Fruit fly (Drosophila melanogaster) whole organism, wandering third instar larva: ENCODE data around the gene SCAR.

Source experiments
- CG9705 ChIP-seq: fragments of 200-800 bp; sonication (Bioruptor generic); optimal IDR thresholded peaks from 2 replicates; lab custom pipeline; 2018; ENCODE audit warnings: missing biosample characterization, mild to moderate bottlenecking, missing genetic modification characterization
- pan ChIP-seq: fragments of >200 bp; optimal IDR thresholded peaks from 2 replicates; lab custom pipeline; 2017

DNA sequence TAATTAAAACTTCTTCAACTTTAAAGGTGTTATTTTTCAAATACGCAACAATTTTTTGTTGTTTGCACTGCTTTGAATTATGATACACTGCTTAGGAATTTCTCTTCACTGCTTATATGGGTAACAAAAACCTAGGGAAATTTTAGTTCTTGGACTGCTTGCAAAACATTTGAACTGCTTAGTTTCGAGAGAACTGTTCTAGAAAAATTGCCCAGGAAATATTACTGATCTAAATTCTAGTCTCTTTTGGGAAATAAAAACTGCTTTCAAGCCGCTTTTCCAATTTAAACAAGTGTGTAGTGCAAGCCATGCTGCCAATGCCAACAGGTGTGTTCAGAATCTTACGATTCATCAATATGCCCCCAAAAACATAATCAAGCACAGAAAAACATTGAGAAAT is 12.1 kb upstream of the SCAR start:
- TF ChIP-seq CG9705 (GFP tag; lab: Kevin White, UChicago), result no peak
- no peak for TF ChIP-seq pan (lab: Kevin White, UChicago)
